Worm (Caenorhabditis elegans) whole organism, L4/young adult: ENCODE results near the gene anmt-2.

Experiments
- W03F9.2 ChIP-seq: fragments of 150-350 bp; optimal IDR thresholded peaks from 2 replicates; lab custom pipeline; 2014; ENCODE audit warnings: missing biosample characterization, missing genetic modification characterization
- dao-5 ChIP-seq: sonication (generic microtip); optimal IDR thresholded peaks from 2 replicates; lab custom pipeline; 2016; ENCODE audit warnings: missing genotype, missing genetic modification characterization, moderate library complexity, missing compliant biosample characterization
- him-1 ChIP-seq: sonication (generic microtip); optimal IDR thresholded peaks from 2 replicates; lab custom pipeline; 2016; ENCODE audit warnings: missing genotype, missing genetic modification reagents, missing genetic modification characterization, missing compliant biosample characterization

DNA sequence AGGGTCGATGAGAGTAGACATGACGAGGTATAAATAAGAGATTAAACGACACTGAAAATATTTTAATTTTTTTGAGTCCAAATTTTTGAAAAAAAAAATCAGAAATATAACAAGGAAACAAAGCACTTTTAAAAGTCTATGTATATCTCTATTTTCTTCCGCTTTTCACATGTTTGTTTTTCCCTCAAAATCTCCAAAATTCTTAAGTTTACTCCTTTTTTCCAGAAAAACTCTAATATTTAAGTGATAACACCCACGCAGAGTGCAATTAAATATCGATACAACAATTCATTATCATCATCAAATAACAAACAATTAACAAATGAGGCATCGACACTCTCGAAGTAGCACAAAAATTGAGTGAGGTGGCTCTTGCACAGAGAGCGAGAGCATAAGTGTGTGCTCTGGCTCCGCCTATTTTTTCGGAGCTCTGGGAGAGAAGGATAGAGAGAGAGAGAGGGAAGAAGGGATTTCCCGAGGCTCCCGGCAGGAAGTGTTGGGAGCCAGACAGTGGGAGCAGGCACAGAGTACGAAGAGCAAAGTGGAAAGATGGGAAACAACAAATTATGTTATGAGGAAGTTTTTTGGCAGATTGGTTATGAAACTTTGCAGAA, at the start of gene anmt-2:
- TF ChIP-seq him-1 (tag; lab: Kevin White, UChicago) (no peak), dao-5 (tag; lab: Kevin White, UChicago) (no peak), W03F9.2 (tag; lab: Kevin White, UChicago) (no peak)
